Worm (Caenorhabditis elegans): ENCODE data around the gene ipp-5.

ipp-5 gene

ce11 chrX:6026732-6027528, 4.3 kb upstream of the ipp-5 start:
- TF ChIP-seq ceh-18 (tag; optimal IDR thresholded peaks at IDR 0.05) (no peak), ceh-19 (GFP tag; optimal IDR thresholded peaks at IDR 0.05) (no peak), eyg-1 (tag; optimal IDR thresholded peaks at IDR 0.05) (no peak), ceh-31 (tag; optimal IDR thresholded peaks at IDR 0.05) (no peak)

ce11 chrX:6029075-6029474, 2.2 kb upstream of the ipp-5 start:
- TF ChIP-seq che-1 (tag; optimal IDR thresholded peaks at IDR 0.05) (no peak), mec-3 (tag; optimal IDR thresholded peaks at IDR 0.05; ENCODE audit: borderline replicate concordance) (no peak), hlh-15 (tag; optimal IDR thresholded peaks at IDR 0.05) (no peak), pha-2 (tag; optimal IDR thresholded peaks at IDR 0.05) (no peak), sox-4 (tag; optimal IDR thresholded peaks at IDR 0.05) (no peak), tbx-7 (tag; optimal IDR thresholded peaks at IDR 0.05) (no peak), ama-1 (optimal IDR thresholded peaks at IDR 0.05) (no peak), odd-2 (tag; optimal IDR thresholded peaks at IDR 0.05) (no peak), unc-42 (tag; optimal IDR thresholded peaks at IDR 0.05) (no peak), ceh-14 (tag; optimal IDR thresholded peaks at IDR 0.05) (no peak), unc-55 (GFP tag; optimal IDR thresholded peaks at IDR 0.05) (no peak), hlh-30 (tag; optimal IDR thresholded peaks at IDR 0.05; ENCODE audit: insufficient read depth) (no peak), pag-3 (tag; optimal IDR thresholded peaks at IDR 0.05; ENCODE audit: borderline replicate concordance) (no peak), lin-11 (tag; optimal IDR thresholded peaks at IDR 0.05) (no peak), nfya-1 (tag; optimal IDR thresholded peaks at IDR 0.05) (no peak)

DNA sequence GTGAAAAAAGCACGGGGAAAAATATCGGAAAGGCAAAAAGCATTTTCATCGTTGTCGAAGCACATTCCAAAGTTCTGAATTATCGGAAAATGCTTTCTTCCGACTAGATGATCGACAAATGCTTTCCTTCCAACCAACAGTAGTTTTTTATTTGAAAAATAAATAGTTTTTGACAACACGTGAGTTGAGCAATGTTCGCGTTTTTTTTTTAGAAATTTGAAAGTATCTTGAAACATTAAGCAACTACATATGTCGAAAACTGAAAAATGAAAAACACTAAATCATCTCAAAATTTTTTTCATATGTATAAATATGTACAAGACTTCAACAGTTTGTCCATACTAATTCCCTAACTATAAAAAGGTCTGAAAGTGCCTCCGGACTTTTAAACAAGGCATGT, 8.3 kb downstream of the ipp-5 start, which contains the start of gene hsp-25:
Gene hsp-25 (minus strand): TSS at position 101 of the 400 bp plus-strand sequence.
- TF ChIP-seq nhr-11 (tag; optimal IDR thresholded peaks at IDR 0.05) (no peak), elt-4 (tag; optimal IDR thresholded peaks at IDR 0.05) (no peak), ahr-1 (tag; optimal IDR thresholded peaks at IDR 0.05) (no peak), ztf-16 (tag; optimal IDR thresholded peaks at IDR 0.05) (no peak), hlh-6 (tag; optimal IDR thresholded peaks at IDR 0.05) (no peak), hlh-13 (GFP tag; optimal IDR thresholded peaks at IDR 0.05) (no peak), pax-1 (tag; optimal IDR thresholded peaks at IDR 0.05) (no peak), nfya-1 (tag; optimal IDR thresholded peaks at IDR 0.05) (no peak)

DNA sequence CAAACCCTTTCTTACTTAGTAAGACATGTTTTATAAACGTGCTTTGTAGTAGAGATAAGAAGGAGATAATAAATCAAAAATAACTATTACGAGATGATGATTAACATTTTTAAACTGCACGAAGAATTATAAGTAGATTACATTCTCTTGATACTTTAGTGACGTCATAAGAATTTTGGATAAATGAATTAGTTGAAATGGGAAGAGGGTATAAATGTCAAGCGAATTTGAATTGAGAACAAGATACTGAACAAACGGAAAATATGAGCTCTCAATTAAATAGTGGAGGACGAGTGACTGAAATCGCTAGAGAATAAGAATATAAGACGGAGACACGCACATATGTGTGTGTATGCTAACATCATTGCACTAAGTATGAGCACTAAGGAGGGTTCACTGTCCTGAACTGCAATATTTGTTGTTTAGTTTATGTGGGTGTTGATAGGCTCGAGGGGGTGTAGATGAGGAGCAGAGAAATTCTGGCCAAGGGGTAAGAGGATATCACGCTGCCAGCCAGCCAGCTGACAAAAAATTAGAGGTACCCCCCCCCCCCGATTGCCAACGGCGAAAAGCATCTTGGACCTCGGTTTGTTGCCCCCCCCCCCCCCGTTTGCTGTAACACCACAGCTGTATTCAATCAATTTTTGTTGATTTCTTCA, 9.3 kb downstream of the ipp-5 start:
- no peak for TF ChIP-seq fkh-10 (GFP tag; optimal IDR thresholded peaks at IDR 0.05)
- TF ChIP-seq pat-9 (tag; optimal IDR thresholded peaks at IDR 0.05) = peak; percentile 34

ce11 chrX:6041094-6041441, 9.8 kb downstream of the ipp-5 start:
- no peak for TF ChIP-seq ceh-48 (tag; optimal IDR thresholded peaks at IDR 0.05)
- TF ChIP-seq hlh-13 (GFP tag; optimal IDR thresholded peaks at IDR 0.05) = no peak
- TF ChIP-seq mec-3 (tag; optimal IDR thresholded peaks at IDR 0.05; ENCODE audit: borderline replicate concordance) = no peak

ce11 chrX:6041995-6042481, 10.8 kb downstream of the ipp-5 start:
- TF ChIP-seq K02D7.2 (tag; optimal IDR thresholded peaks at IDR 0.05) = no peak
- no peak for TF ChIP-seq ttx-3 (tag; optimal IDR thresholded peaks at IDR 0.05)
- TF ChIP-seq ceh-18 (tag; optimal IDR thresholded peaks at IDR 0.05) = peak; percentile 80
- TF ChIP-seq elt-2 (tag; optimal IDR thresholded peaks at IDR 0.05) = peak; percentile 31
- TF ChIP-seq tbx-2 (tag; optimal IDR thresholded peaks at IDR 0.05) = peak; percentile 3
- no peak for TF ChIP-seq rnt-1 (tag; optimal IDR thresholded peaks at IDR 0.05)
- TF ChIP-seq ref-2 (tag; optimal IDR thresholded peaks at IDR 0.05) = peak; percentile 42
- no peak for TF ChIP-seq pqm-1 (tag; optimal IDR thresholded peaks at IDR 0.05)
- TF ChIP-seq ceh-9 (tag; optimal IDR thresholded peaks at IDR 0.05) = no peak
- no peak for TF ChIP-seq hlh-13 (GFP tag; optimal IDR thresholded peaks at IDR 0.05)
- no peak for TF ChIP-seq unc-55 (GFP tag; optimal IDR thresholded peaks at IDR 0.05)
- TF ChIP-seq nfya-1 (tag; optimal IDR thresholded peaks at IDR 0.05) = peak; percentile 76
- TF ChIP-seq hlh-8 (tag; optimal IDR thresholded peaks at IDR 0.05) = no peak
